Worm (Caenorhabditis elegans): ENCODE results near the gene taf-9.

taf-9 gene

DNA sequence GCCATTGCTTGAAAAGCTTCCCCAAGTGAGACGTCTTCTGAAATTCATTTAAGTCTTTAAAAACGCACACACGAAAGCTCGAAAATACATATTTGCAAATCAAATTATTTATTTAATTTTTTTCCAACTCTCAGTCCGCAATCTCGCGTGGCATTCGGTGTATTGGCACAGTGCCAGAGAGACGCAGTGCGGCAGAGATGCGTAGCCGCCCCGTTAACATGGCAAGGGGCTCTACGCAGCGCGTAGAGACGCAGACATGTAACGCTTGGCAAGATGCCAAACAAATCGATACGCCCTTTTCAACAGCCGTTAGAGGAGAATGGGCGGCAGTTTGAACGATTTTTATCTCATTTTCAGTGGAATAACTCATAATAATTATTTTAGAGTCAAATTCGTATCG is 19.5 kb downstream of the taf-9 start, which contains the start of the genes drr-2 and set-16 (continued):
- TF ChIP-seq ceh-82 (tag; optimal IDR thresholded peaks at IDR 0.05): no peak
- TF ChIP-seq hif-1 (tag; optimal IDR thresholded peaks at IDR 0.05): peak; percentile 87 to 93
- peak; percentile 98 for TF ChIP-seq nhr-25 (tag; optimal IDR thresholded peaks at IDR 0.05; ENCODE audit: borderline replicate concordance, insufficient read depth)
- TF ChIP-seq nhr-42 (GFP tag; IDR thresholded peaks at IDR 0.05): peak; percentile 98
- TF ChIP-seq aly-2 (tag; optimal IDR thresholded peaks at IDR 0.05): no peak
- peak; percentile 81 for TF ChIP-seq lir-3 (tag; optimal IDR thresholded peaks at IDR 0.05)
- TF ChIP-seq gei-8 (GFP tag; optimal IDR thresholded peaks at IDR 0.05): peak; percentile 87
- peak; percentile 84 for TF ChIP-seq ceh-32 (tag; optimal IDR thresholded peaks at IDR 0.05; ENCODE audit: poor library complexity)
- TF ChIP-seq hmg-1.1 (GFP tag; IDR thresholded peaks at IDR 0.05): peak; percentile 99
- peak; percentile 98 for TF ChIP-seq unc-130 (GFP tag; optimal IDR thresholded peaks at IDR 0.05)
- peak; percentile 97 for TF ChIP-seq nhr-28 (tag; optimal IDR thresholded peaks at IDR 0.05)
- peak; percentile 87 for TF ChIP-seq ces-1 (GFP tag; optimal IDR thresholded peaks at IDR 0.05)
- TF ChIP-seq daf-16 (GFP tag; optimal IDR thresholded peaks at IDR 0.05): peak; percentile 87 to 97
- peak; percentile 82 for TF ChIP-seq daf-16 (tag; optimal IDR thresholded peaks at IDR 0.05)
- TF ChIP-seq ceh-28 (tag; optimal IDR thresholded peaks at IDR 0.05): peak; percentile 81
- peak; percentile 88 for TF ChIP-seq mxl-2 (GFP tag; conservative IDR thresholded peaks at IDR 0.05)
- TF ChIP-seq cey-2 (tag; optimal IDR thresholded peaks at IDR 0.05; ENCODE audit: borderline replicate concordance, insufficient read depth): peak; percentile 55
- TF ChIP-seq mep-1 (tag; optimal IDR thresholded peaks at IDR 0.05): peak; percentile 99
- peak; percentile 97 for TF ChIP-seq dpl-1 (GFP tag; optimal IDR thresholded peaks at IDR 0.05)
- TF ChIP-seq zip-2 (tag; optimal IDR thresholded peaks at IDR 0.05): peak; percentile 83
- TF ChIP-seq rbr-2 (tag; optimal IDR thresholded peaks at IDR 0.05): peak; percentile 98
- TF ChIP-seq mdl-1 (tag; optimal IDR thresholded peaks at IDR 0.05): peak; percentile 45 to 82
- peak; percentile 96 for TF ChIP-seq jun-1 (tag; optimal IDR thresholded peaks at IDR 0.05)
- peak; percentile 92 for TF ChIP-seq fkh-10 (GFP tag; optimal IDR thresholded peaks at IDR 0.05)
- peak; percentile 96 for TF ChIP-seq arid-1 (GFP tag; conservative IDR thresholded peaks at IDR 0.05)
- no peak for TF ChIP-seq unc-39 (tag; optimal IDR thresholded peaks at IDR 0.05)
- TF ChIP-seq F10B5.3 (tag; optimal IDR thresholded peaks at IDR 0.05): peak; percentile 95
- TF ChIP-seq ceh-62 (tag; optimal IDR thresholded peaks at IDR 0.05): peak; percentile 7

DNA sequence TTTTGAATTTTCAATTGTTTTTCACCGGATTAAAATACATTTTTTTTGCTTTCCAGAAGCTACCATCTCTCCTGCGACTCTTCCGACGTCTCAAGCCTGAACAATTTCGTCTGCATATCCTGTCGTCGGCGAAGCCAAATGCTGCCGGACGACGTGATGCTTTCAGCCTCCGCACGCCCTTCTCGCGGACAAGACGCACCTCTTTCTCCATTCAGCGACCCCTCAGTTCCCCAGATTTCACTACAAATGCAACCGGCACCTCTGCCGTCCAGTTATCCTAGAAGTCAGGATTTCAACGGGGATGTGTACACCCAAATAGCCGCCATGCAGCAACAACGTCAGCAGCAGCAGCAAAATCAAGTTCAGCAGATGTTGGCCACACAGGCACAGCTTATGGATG is 20.2 kb downstream of the taf-9 start:
- TF ChIP-seq nhr-102 (tag; optimal IDR thresholded peaks at IDR 0.05) (no peak), set-16 (GFP tag; IDR thresholded peaks at IDR 0.05) (peak; percentile 59), mes-2 (tag; optimal IDR thresholded peaks at IDR 0.05; ENCODE audit: poor library complexity, severe bottlenecking) (no peak), dmd-9 (GFP tag; IDR thresholded peaks at IDR 0.05) (no peak)

DNA sequence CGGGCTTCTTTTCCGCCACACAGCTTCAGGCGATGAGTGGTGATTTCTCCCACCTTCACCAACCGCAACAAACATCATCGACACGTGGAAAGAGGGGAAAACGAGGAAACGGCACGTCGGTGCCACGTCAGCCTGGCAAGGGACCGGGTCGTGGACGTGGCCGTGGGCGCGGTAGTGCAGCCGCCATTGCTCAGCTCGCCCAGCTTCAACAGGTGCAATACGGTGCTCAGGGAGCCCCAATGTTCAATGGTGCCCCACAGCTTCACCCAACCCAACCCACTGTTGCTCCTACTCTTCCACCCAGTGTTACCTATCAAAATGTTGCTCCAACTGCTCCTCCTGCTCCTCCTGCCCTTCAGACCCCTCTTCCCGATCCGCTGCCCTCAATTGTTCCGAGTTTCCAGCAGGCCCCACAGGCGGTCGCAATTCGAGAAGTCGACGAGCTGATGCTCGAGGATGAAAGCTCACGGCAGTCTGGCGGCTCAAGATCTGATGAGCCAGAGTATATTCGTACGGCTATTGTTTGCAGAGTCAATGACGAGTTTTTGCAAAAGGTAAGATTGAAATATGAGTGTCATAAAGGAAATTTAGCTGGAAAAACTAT is 21.9 kb downstream of the taf-9 start:
- TF ChIP-seq lim-7 (GFP tag; IDR thresholded peaks at IDR 0.05) (0 out of 2 replicates have a peak, but pooled peaks have one; percentile 31), nhr-237 (tag; optimal IDR thresholded peaks at IDR 0.05) (no peak), lin-39 (tag; optimal IDR thresholded peaks at IDR 0.05) (no peak), D1046.2 (GFP tag; IDR thresholded peaks at IDR 0.05) (0 out of 2 replicates have a peak, but pooled peaks have one; percentile 33), set-16 (GFP tag; IDR thresholded peaks at IDR 0.05) (peak; percentile 90), egl-43 (GFP tag; IDR thresholded peaks at IDR 0.05) (peak; percentile 50; the same call in 1 of the 2 replicates)

Data from whole organism, L4 larva.